Worm (Caenorhabditis elegans): Measurements from ENCODE around the gene chmp-7.

DNA sequence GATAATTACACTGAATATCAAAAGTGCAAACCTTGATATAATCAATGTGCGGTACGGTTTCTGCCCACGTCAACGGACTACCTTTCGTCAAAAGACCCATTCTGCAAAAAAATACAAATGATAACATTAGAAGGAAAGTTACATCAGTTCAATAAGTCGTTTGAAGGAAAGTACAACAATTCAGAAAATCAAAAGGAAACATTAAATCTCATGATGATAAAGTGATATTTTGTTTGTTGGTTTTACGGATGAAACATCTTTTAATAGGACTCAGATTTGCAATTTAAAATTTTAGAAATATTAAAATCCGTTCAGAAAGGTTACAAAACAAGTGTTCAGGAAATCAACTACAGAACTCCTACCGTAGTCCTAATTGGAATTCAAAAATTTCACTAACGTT lies 16.6 kb upstream of the chmp-7 start, which contains the start of gene gcs-1:
- TF ChIP-seq unc-62 (GFP tag; optimal IDR thresholded peaks at IDR 0.05) (no peak), ceh-9 (tag; optimal IDR thresholded peaks at IDR 0.05) (no peak), skn-1 (tag; optimal IDR thresholded peaks at IDR 0.05) (no peak), ceh-82 (tag; optimal IDR thresholded peaks at IDR 0.05) (no peak), aly-2 (tag; optimal IDR thresholded peaks at IDR 0.05) (no peak), nhr-77 (tag; optimal IDR thresholded peaks at IDR 0.05) (no peak), nhr-28 (tag; optimal IDR thresholded peaks at IDR 0.05) (no peak), ama-1 (optimal IDR thresholded peaks at IDR 0.05) (no peak), zag-1 (tag; optimal IDR thresholded peaks at IDR 0.05) (no peak)
